Worm (Caenorhabditis elegans) whole organism, L4/young adult: Measurements from ENCODE around the gene C45B11.9.

Source experiments
- W03F9.2 ChIP-seq: fragments of 150-350 bp; optimal IDR thresholded peaks from 2 replicates; lab custom pipeline; 2014; ENCODE audit warnings: missing biosample characterization, missing genetic modification characterization
- dao-5 ChIP-seq: sonication (generic microtip); optimal IDR thresholded peaks from 2 replicates; lab custom pipeline; 2016; ENCODE audit warnings: missing genotype, missing genetic modification characterization, moderate library complexity, missing compliant biosample characterization
- him-1 ChIP-seq: sonication (generic microtip); optimal IDR thresholded peaks from 2 replicates; lab custom pipeline; 2016; ENCODE audit warnings: missing genotype, missing genetic modification reagents, missing genetic modification characterization, missing compliant biosample characterization

ce11 chrV:11041499-11041898 lies 1.4 kb downstream of the C45B11.9 start, which contains the start of gene C45B11.5:
- TF ChIP-seq W03F9.2 (tag; lab: Kevin White, UChicago) (no peak), dao-5 (tag; lab: Kevin White, UChicago) (no peak), him-1 (no peak)
